Worm (Caenorhabditis elegans): Measurements from ENCODE around the gene Y34B4A.7.

Gene Y34B4A.7

ce11 chrX:5207819-5208218, 36.3 kb upstream of the Y34B4A.7 start:
- TF ChIP-seq flt-1 (GFP tag; IDR thresholded peaks at IDR 0.05): 0 out of 2 replicates have a peak, but pooled peaks have one; percentile 30
- TF ChIP-seq ztf-29 (GFP tag; IDR thresholded peaks at IDR 0.05): no peak

ce11 chrX:5208326-5208725, 35.8 kb upstream of the Y34B4A.7 start:
- TF ChIP-seq tab-1 (GFP tag; IDR thresholded peaks at IDR 0.05) (no peak), med-1 (GFP tag; optimal IDR thresholded peaks at IDR 0.05; ENCODE audit: insufficient read depth) (no peak), klf-2 (GFP tag; conservative IDR thresholded peaks at IDR 0.05) (no peak), ztf-29 (GFP tag; IDR thresholded peaks at IDR 0.05) (no peak), cog-1 (tag; optimal IDR thresholded peaks at IDR 0.05) (no peak), ref-1 (GFP tag; conservative IDR thresholded peaks at IDR 0.05) (no peak), ztf-23 (GFP tag; IDR thresholded peaks at IDR 0.05) (no peak), T22C8.4 (GFP tag; IDR thresholded peaks at IDR 0.05) (no peak), flt-1 (GFP tag; IDR thresholded peaks at IDR 0.05) (no peak)

DNA sequence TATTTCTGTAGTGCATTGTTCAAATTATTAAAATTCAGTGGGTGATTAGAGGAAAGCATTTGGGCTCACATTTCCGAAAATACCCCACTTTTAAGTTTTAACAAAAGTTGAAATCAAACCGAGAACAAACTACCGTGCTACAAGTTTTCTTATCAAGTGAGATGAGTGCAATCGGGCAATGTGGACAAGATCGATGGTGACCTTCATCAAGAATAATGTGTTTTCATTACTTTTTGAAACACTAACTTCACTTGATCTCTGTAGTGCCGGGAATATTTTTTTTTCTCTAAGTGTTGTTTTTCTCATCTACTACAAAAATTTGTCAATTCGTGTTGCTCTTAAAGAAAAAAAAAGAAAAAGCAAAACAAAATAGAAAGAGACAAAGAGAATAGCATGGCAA, 35.3 kb upstream of the Y34B4A.7 start:
- TF ChIP-seq cog-1 (tag; optimal IDR thresholded peaks at IDR 0.05) (no peak), klf-2 (GFP tag; conservative IDR thresholded peaks at IDR 0.05) (no peak), flt-1 (GFP tag; IDR thresholded peaks at IDR 0.05) (no peak), ref-1 (GFP tag; conservative IDR thresholded peaks at IDR 0.05) (no peak), ztf-23 (GFP tag; IDR thresholded peaks at IDR 0.05) (no peak), ztf-29 (GFP tag; IDR thresholded peaks at IDR 0.05) (no peak), tab-1 (GFP tag; IDR thresholded peaks at IDR 0.05) (no peak), med-1 (GFP tag; optimal IDR thresholded peaks at IDR 0.05; ENCODE audit: insufficient read depth) (no peak), T22C8.4 (GFP tag; IDR thresholded peaks at IDR 0.05) (no peak)

DNA sequence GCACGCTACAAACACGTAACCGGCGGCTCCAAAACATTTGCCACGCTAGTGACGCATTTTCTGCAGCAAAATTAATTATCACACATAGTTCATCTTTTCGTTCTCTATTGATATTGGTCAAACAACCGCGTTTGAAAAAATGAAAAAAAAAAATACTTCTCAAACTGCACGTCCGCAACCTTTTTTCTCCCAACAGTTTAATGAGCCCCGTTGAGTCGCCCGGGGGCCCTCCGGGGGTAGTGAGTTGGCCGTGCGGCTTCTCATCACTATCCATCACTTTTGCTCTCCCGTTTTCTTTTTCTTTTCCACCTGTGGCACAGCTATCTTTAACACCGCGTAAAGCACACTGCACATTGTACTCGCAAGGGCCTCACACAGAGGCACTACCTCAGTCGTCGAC, 34.7 kb upstream of the Y34B4A.7 start:
- TF ChIP-seq med-1 (GFP tag; optimal IDR thresholded peaks at IDR 0.05; ENCODE audit: insufficient read depth) (no peak), flt-1 (GFP tag; IDR thresholded peaks at IDR 0.05) (no peak), klf-2 (GFP tag; conservative IDR thresholded peaks at IDR 0.05) (no peak), cog-1 (tag; optimal IDR thresholded peaks at IDR 0.05) (no peak), ztf-23 (GFP tag; IDR thresholded peaks at IDR 0.05) (no peak), ztf-29 (GFP tag; IDR thresholded peaks at IDR 0.05) (no peak), tab-1 (GFP tag; IDR thresholded peaks at IDR 0.05) (no peak), ref-1 (GFP tag; conservative IDR thresholded peaks at IDR 0.05) (no peak), T22C8.4 (GFP tag; IDR thresholded peaks at IDR 0.05) (no peak)

ce11 chrX:5210524-5210923, 33.6 kb upstream of the Y34B4A.7 start:
- peak; percentile 35 for TF ChIP-seq cog-1 (tag; optimal IDR thresholded peaks at IDR 0.05)
- TF ChIP-seq flt-1 (GFP tag; IDR thresholded peaks at IDR 0.05): no peak

ce11 chrX:5210927-5211655, 33.0 kb upstream of the Y34B4A.7 start:
- no peak for TF ChIP-seq flt-1 (GFP tag; IDR thresholded peaks at IDR 0.05)
- TF ChIP-seq cog-1 (tag; optimal IDR thresholded peaks at IDR 0.05): no peak
- TF ChIP-seq T22C8.4 (GFP tag; IDR thresholded peaks at IDR 0.05): no peak
- TF ChIP-seq med-1 (GFP tag; optimal IDR thresholded peaks at IDR 0.05; ENCODE audit: insufficient read depth): no peak
- no peak for TF ChIP-seq ref-1 (GFP tag; conservative IDR thresholded peaks at IDR 0.05)
- TF ChIP-seq tab-1 (GFP tag; IDR thresholded peaks at IDR 0.05): no peak
- TF ChIP-seq klf-2 (GFP tag; conservative IDR thresholded peaks at IDR 0.05): no peak
- TF ChIP-seq ztf-23 (GFP tag; IDR thresholded peaks at IDR 0.05): no peak
- no peak for TF ChIP-seq ztf-29 (GFP tag; IDR thresholded peaks at IDR 0.05)

DNA sequence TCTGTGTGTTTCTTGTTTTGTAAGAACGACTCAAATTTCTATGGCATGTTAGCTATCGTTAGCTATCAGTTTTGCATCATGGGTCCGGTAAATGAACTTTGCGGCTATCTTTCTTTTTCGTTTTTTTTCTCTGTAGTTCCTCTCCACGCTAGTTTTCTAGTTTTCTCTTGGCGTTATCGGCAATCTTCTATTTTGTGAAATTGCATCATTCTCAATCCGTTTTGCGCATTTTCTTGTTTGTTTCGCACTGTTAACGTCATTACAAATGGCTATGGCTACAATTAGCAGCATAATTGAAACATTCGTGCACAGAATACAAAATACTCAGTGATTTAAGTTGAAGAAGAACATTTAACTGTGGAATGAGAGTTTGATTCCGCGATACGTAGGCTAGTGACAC, 31.1 kb upstream of the Y34B4A.7 start:
- TF ChIP-seq tab-1 (GFP tag; IDR thresholded peaks at IDR 0.05) (no peak), ztf-29 (GFP tag; IDR thresholded peaks at IDR 0.05) (no peak)

DNA sequence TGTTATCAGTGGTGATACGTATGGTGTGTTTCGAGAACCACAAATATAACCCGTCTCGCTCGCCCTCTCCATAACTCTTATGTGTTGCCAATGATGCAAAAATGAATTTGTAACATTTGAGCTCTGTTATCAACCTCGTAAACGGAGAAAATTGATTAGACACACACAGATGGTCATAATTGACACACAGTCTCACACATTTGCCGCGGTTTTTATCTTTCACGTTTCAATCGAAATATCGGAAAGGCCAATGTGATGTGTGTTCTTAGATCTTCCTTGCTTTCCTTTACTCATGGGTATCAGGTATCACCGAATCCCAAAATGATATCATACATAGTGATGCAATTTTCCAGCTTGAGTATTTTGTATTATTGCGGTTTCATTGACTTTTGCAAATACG, 30.6 kb upstream of the Y34B4A.7 start:
- TF ChIP-seq med-1 (GFP tag; optimal IDR thresholded peaks at IDR 0.05; ENCODE audit: insufficient read depth) (no peak), T22C8.4 (GFP tag; IDR thresholded peaks at IDR 0.05) (no peak), ztf-23 (GFP tag; IDR thresholded peaks at IDR 0.05) (no peak), ztf-29 (GFP tag; IDR thresholded peaks at IDR 0.05) (no peak), ref-1 (GFP tag; conservative IDR thresholded peaks at IDR 0.05) (no peak), cog-1 (tag; optimal IDR thresholded peaks at IDR 0.05) (no peak), flt-1 (GFP tag; IDR thresholded peaks at IDR 0.05) (no peak), tab-1 (GFP tag; IDR thresholded peaks at IDR 0.05) (no peak), klf-2 (GFP tag; conservative IDR thresholded peaks at IDR 0.05) (no peak)

DNA sequence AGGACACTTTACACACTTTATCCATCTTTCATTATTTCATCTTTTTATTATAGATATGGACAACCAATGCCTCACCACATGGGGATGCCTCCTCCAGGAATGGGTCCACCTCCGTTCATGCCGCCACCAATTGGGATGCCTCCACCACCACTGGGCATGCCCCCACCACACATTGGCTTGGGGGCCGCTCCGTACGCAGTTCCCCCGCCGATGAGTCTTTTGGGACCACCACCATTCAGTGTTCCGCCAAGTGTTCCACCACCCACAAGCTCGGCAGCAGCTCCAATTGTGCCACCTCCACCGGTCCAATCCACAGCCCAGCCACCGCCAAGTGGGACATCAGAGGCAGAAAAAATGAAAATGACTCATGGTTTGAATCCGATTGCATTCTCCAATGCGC, 29.3 kb upstream of the Y34B4A.7 start:
- no peak for TF ChIP-seq med-1 (GFP tag; optimal IDR thresholded peaks at IDR 0.05; ENCODE audit: insufficient read depth)
- TF ChIP-seq ref-1 (GFP tag; conservative IDR thresholded peaks at IDR 0.05): no peak
- no peak for TF ChIP-seq ztf-29 (GFP tag; IDR thresholded peaks at IDR 0.05)
- no peak for TF ChIP-seq T22C8.4 (GFP tag; IDR thresholded peaks at IDR 0.05)
- no peak for TF ChIP-seq tab-1 (GFP tag; IDR thresholded peaks at IDR 0.05)
- 0 out of 2 replicates have a peak, but pooled peaks have one; percentile 44 for TF ChIP-seq ztf-23 (GFP tag; IDR thresholded peaks at IDR 0.05)
- TF ChIP-seq cog-1 (tag; optimal IDR thresholded peaks at IDR 0.05): no peak

DNA sequence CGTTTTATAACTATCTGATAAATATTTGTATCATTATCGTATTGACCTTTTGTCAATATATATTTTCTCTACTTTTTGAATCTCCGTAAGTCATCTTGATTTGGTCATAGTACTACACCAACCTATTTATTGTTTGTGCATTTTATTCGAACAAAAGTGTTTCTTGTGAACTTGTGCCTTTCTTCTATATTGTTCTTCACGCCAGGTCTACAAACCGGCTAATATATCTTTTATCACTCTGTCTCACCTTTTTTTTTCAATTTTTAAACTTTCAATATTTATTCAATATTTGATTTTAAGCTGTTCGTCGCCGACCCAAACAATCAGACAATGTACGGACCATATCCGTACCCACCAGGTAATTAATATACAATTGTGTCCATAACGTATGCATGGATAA, 28.1 kb upstream of the Y34B4A.7 start, which contains the start of gene hrpa-2:
Gene hrpa-2 (plus strand): TSS at position 301 of the 400 bp plus-strand sequence.
- TF ChIP-seq flt-1 (GFP tag; IDR thresholded peaks at IDR 0.05): no peak
- TF ChIP-seq klf-2 (GFP tag; conservative IDR thresholded peaks at IDR 0.05): no peak
- no peak for TF ChIP-seq ref-1 (GFP tag; conservative IDR thresholded peaks at IDR 0.05)
- no peak for TF ChIP-seq ztf-29 (GFP tag; IDR thresholded peaks at IDR 0.05)
- no peak for TF ChIP-seq tab-1 (GFP tag; IDR thresholded peaks at IDR 0.05)
- TF ChIP-seq cog-1 (tag; optimal IDR thresholded peaks at IDR 0.05): no peak
- TF ChIP-seq med-1 (GFP tag; optimal IDR thresholded peaks at IDR 0.05; ENCODE audit: insufficient read depth): no peak
